Worm (Caenorhabditis elegans) whole organism, late embryonic: ENCODE results near the gene C48B4.12.

ENCODE experiments used
- C08G9.2 ChIP-seq: sonication (generic microtip); optimal IDR thresholded peaks from 2 replicates; lab custom pipeline; 2016; ENCODE audit warnings: mild to moderate bottlenecking, missing genetic modification characterization, moderate library complexity, missing compliant biosample characterization
- C38D4.7 ChIP-seq: fragments of 200-800 bp; sonication (Bioruptor generic); optimal IDR thresholded peaks from 2 replicates; lab custom pipeline; 2018; ENCODE audit warnings: mild to moderate bottlenecking, missing genetic modification characterization, moderate library complexity, missing compliant biosample characterization
- K02D7.2 ChIP-seq: sonication (generic microtip); optimal IDR thresholded peaks from 2 replicates; lab custom pipeline; 2017; ENCODE audit warnings: mild to moderate bottlenecking, missing genetic modification characterization, missing compliant biosample characterization
- Y22D7AL.16 ChIP-seq: sonication (generic microtip); optimal IDR thresholded peaks from 2 replicates; lab custom pipeline; 2016; ENCODE audit warnings: missing genetic modification characterization, missing compliant biosample characterization
- ahr-1 ChIP-seq: sonication (generic microtip); optimal IDR thresholded peaks from 2 replicates; lab custom pipeline; 2016; ENCODE audit warnings: missing genetic modification characterization, missing compliant biosample characterization
- ama-1 ChIP-seq: fragments of 150-350 bp; optimal IDR thresholded peaks from 2 replicates; lab custom pipeline; 2014
- ceh-14 ChIP-seq: sonication (generic microtip); optimal IDR thresholded peaks from 2 replicates; lab custom pipeline; 2016; ENCODE audit warnings: missing genotype, missing genetic modification characterization, missing compliant biosample characterization
- ceh-18 ChIP-seq: sonication (generic microtip); optimal IDR thresholded peaks from 2 replicates; lab custom pipeline; 2016; ENCODE audit warnings: missing genetic modification characterization, missing compliant biosample characterization
- ceh-19 ChIP-seq: fragments of 200-800 bp; sonication (Bioruptor generic); optimal IDR thresholded peaks from 2 replicates; lab custom pipeline; 2018; ENCODE audit warnings: mild to moderate bottlenecking, missing genetic modification characterization, missing compliant biosample characterization
- ceh-24 ChIP-seq: sonication (generic microtip); optimal IDR thresholded peaks from 2 replicates; lab custom pipeline; 2016; ENCODE audit warnings: mild to moderate bottlenecking, missing genetic modification characterization, missing compliant biosample characterization
- ceh-30 ChIP-seq: fragments of 150-350 bp; optimal IDR thresholded peaks from 2 replicates; lab custom pipeline; 2014; ENCODE audit warnings: missing biosample characterization, missing genetic modification characterization
- ceh-34 ChIP-seq: sonication (generic microtip); optimal IDR thresholded peaks from 2 replicates; lab custom pipeline; 2016; ENCODE audit warnings: mild to moderate bottlenecking, missing genetic modification characterization, missing compliant biosample characterization
- ceh-45 ChIP-seq: fragments of 200-800 bp; sonication (Bioruptor generic); IDR thresholded peaks from 2 replicates; pipeline ENCODE4 v1.3.6; 2022; ENCODE audit warnings: missing genetic modification reagents, missing genetic modification characterization, missing compliant biosample characterization
- ceh-6 ChIP-seq: fragments of 200-800 bp; sonication (Bioruptor generic); optimal IDR thresholded peaks from 2 replicates; lab custom pipeline; 2018; ENCODE audit warnings: mild to moderate bottlenecking, missing genetic modification characterization, missing compliant biosample characterization
- ceh-9 ChIP-seq: sonication (generic microtip); optimal IDR thresholded peaks from 2 replicates; lab custom pipeline; 2016; ENCODE audit warnings: mild to moderate bottlenecking, missing genetic modification characterization, inconsistent platforms, missing compliant biosample characterization
- dve-1 ChIP-seq: sonication (generic microtip); optimal IDR thresholded peaks from 2 replicates; lab custom pipeline; 2017; ENCODE audit warnings: antibody characterized with exemption, mild to moderate bottlenecking, missing genetic modification characterization, missing compliant biosample characterization
- elt-2 ChIP-seq: sonication (generic microtip); optimal IDR thresholded peaks from 2 replicates; lab custom pipeline; 2016; ENCODE audit warnings: missing genetic modification reagents, missing genetic modification characterization, missing compliant biosample characterization
- ets-4 ChIP-seq: sonication (generic microtip); optimal IDR thresholded peaks from 2 replicates; lab custom pipeline; 2016; ENCODE audit warnings: missing genetic modification characterization, missing compliant biosample characterization
- fax-1 ChIP-seq: sonication (generic microtip); optimal IDR thresholded peaks from 2 replicates; lab custom pipeline; 2016; ENCODE audit warnings: missing genotype, missing genetic modification characterization, missing compliant biosample characterization
- fkh-6 ChIP-seq: sonication (generic microtip); optimal IDR thresholded peaks from 2 replicates; lab custom pipeline; 2016; ENCODE audit warnings: missing genetic modification characterization, missing compliant biosample characterization
- gmeb-2 ChIP-seq: sonication (generic microtip); optimal IDR thresholded peaks from 2 replicates; lab custom pipeline; 2016; ENCODE audit warnings: missing genetic modification characterization, inconsistent platforms, missing compliant biosample characterization
- hlh-30 ChIP-seq: sonication (generic microtip); optimal IDR thresholded peaks from 2 replicates; lab custom pipeline; 2017; ENCODE audit warnings: antibody characterized with exemption, missing genetic modification characterization, missing compliant biosample characterization; ENCODE audit not compliant: insufficient read depth
- madf-2 ChIP-seq: sonication (generic microtip); optimal IDR thresholded peaks from 2 replicates; lab custom pipeline; 2017; ENCODE audit warnings: missing genetic modification characterization, missing compliant biosample characterization
- nhr-232 ChIP-seq: sonication (generic microtip); optimal IDR thresholded peaks from 2 replicates; lab custom pipeline; 2016; ENCODE audit warnings: missing genetic modification characterization, missing compliant biosample characterization
- npax-4 ChIP-seq: sonication (generic microtip); optimal IDR thresholded peaks from 2 replicates; lab custom pipeline; 2016; ENCODE audit warnings: missing genetic modification characterization, missing compliant biosample characterization
- pat-9 ChIP-seq: fragments of 200-800 bp; sonication (Bioruptor generic); optimal IDR thresholded peaks from 2 replicates; lab custom pipeline; 2018; ENCODE audit warnings: mild to moderate bottlenecking, missing genetic modification characterization, moderate library complexity, missing compliant biosample characterization
- pax-1 ChIP-seq: fragments of 150-350 bp; optimal IDR thresholded peaks from 2 replicates; lab custom pipeline; 2014; ENCODE audit warnings: missing biosample characterization, missing genetic modification characterization
- pha-4 ChIP-seq: fragments of 150-350 bp; optimal IDR thresholded peaks from 2 replicates; lab custom pipeline; 2018; ENCODE audit warnings: missing biosample characterization, missing genetic modification reagents, missing genetic modification characterization
- pqm-1 ChIP-seq: sonication (generic microtip); optimal IDR thresholded peaks from 2 replicates; lab custom pipeline; 2016; ENCODE audit warnings: missing genetic modification characterization, missing compliant biosample characterization
- pros-1 ChIP-seq: fragments of 150-350 bp; optimal IDR thresholded peaks from 2 replicates; lab custom pipeline; 2014; ENCODE audit warnings: missing biosample characterization, missing genetic modification reagents, missing genetic modification characterization
- ref-2 ChIP-seq: sonication (generic microtip); optimal IDR thresholded peaks from 2 replicates; lab custom pipeline; 2016; ENCODE audit warnings: missing genetic modification characterization, missing compliant biosample characterization
- sdc-2 ChIP-seq: sonication (generic microtip); optimal IDR thresholded peaks from 2 replicates; lab custom pipeline; 2016; ENCODE audit warnings: missing genotype, missing genetic modification characterization, missing compliant biosample characterization
- sox-2 ChIP-seq: fragments of 200-800 bp; sonication (Bioruptor generic); IDR thresholded peaks from 2 replicates; pipeline ENCODE4 v1.3.6; 2022; ENCODE audit warnings: missing genetic modification reagents, missing genetic modification characterization, missing compliant biosample characterization
- sox-4 ChIP-seq: sonication (generic microtip); optimal IDR thresholded peaks from 2 replicates; lab custom pipeline; 2017; ENCODE audit warnings: mild to moderate bottlenecking, missing genetic modification characterization, inconsistent platforms, missing compliant biosample characterization
- tbx-7 ChIP-seq: sonication (generic microtip); optimal IDR thresholded peaks from 2 replicates; lab custom pipeline; 2016; ENCODE audit warnings: missing genotype, missing genetic modification characterization, missing compliant biosample characterization
- ttx-3 ChIP-seq: sonication (generic microtip); optimal IDR thresholded peaks from 2 replicates; lab custom pipeline; 2016; ENCODE audit warnings: missing genetic modification reagents, missing genetic modification characterization, missing compliant biosample characterization
- unc-3 ChIP-seq, 2 experiments: fragments of 200-800 bp in 1 of 2; sonication (Bioruptor generic) in 1 of 2; sonication (generic microtip) in 1 of 2; conservative IDR thresholded peaks in 1 of 2; optimal IDR thresholded peaks in 1 of 2; 2 replicates each; pipeline versions ENCODE4 v1.3.6 to Lab custom; 2016 to 2022; ENCODE audit warnings: missing compliant biosample characterization in 2 of 2, missing genetic modification characterization in 2 of 2, missing genetic modification reagents in 1 of 2
- unc-42 ChIP-seq: sonication (generic microtip); optimal IDR thresholded peaks from 2 replicates; lab custom pipeline; 2016; ENCODE audit warnings: missing genotype, missing genetic modification characterization, missing compliant biosample characterization
- unc-55 ChIP-seq: sonication (generic microtip); optimal IDR thresholded peaks from 2 replicates; lab custom pipeline; 2017; ENCODE audit warnings: missing biosample characterization, missing genetic modification reagents, missing genetic modification characterization
- unc-86 ChIP-seq: sonication (generic microtip); optimal IDR thresholded peaks from 2 replicates; lab custom pipeline; 2016; ENCODE audit warnings: missing genetic modification characterization, missing compliant biosample characterization
- ztf-16 ChIP-seq: sonication (generic microtip); optimal IDR thresholded peaks from 2 replicates; lab custom pipeline; 2017; ENCODE audit warnings: missing genetic modification characterization, missing compliant biosample characterization

C48B4.12 gene

ce11 chrIII:9563235-9563634, 33.9 kb upstream of the C48B4.12 start, which contains the start of gene C48B4.9:
Gene C48B4.9 (minus strand): TSS chrIII:9563335.
- TF ChIP-seq fkh-6 (tag; lab: Kevin White, UChicago) (no peak), ceh-24 (tag; lab: Kevin White, UChicago) (no peak), pros-1 (tag; lab: Kevin White, UChicago) (no peak), fax-1 (tag; lab: Kevin White, UChicago) (no peak), ceh-19 (GFP tag; lab: Kevin White, UChicago) (no peak), pha-4 (tag; lab: Kevin White, UChicago) (no peak), K02D7.2 (tag; lab: Kevin White, UChicago) (no peak), unc-3 (GFP tag; conservative IDR thresholded peaks at IDR 0.05; lab: Robert Waterston, UW) (no peak), unc-3 (tag; optimal IDR thresholded peaks at IDR 0.05; lab: Kevin White, UChicago) (no peak)

ce11 chrIII:9564410-9564809, 32.7 kb upstream of the C48B4.12 start, which contains the start of gene C48B4.10:
Gene C48B4.10 (minus strand): TSS chrIII:9564510.
- TF ChIP-seq ahr-1 (tag; lab: Kevin White, UChicago) (no peak), C08G9.2 (tag; lab: Kevin White, UChicago) (no peak), unc-55 (GFP tag; lab: Kevin White, UChicago) (no peak), nhr-232 (tag; lab: Kevin White, UChicago) (no peak), pat-9 (tag; lab: Kevin White, UChicago) (no peak), pqm-1 (tag; lab: Kevin White, UChicago) (no peak), ceh-34 (tag; lab: Kevin White, UChicago) (no peak), ref-2 (tag; lab: Kevin White, UChicago) (no peak), ceh-6 (no peak), ceh-18 (tag; lab: Kevin White, UChicago) (no peak), Y22D7AL.16 (tag; lab: Kevin White, UChicago) (no peak), tbx-7 (tag; lab: Kevin White, UChicago) (no peak), elt-2 (tag; lab: Kevin White, UChicago) (no peak), gmeb-2 (tag; lab: Kevin White, UChicago) (no peak)

ce11 chrIII:9565973-9566372, 31.2 kb upstream of the C48B4.12 start, which contains the start of gene C48B4.11:
Gene C48B4.11 (minus strand): TSS chrIII:9566115.
- TF ChIP-seq pax-1 (tag; lab: Kevin White, UChicago) (no peak), unc-86 (no peak), unc-55 (GFP tag; lab: Kevin White, UChicago) (no peak), sox-2 (GFP tag; lab: Robert Waterston, UW) (no peak), ceh-45 (GFP tag; lab: Robert Waterston, UW) (no peak), C38D4.7 (GFP tag; lab: Kevin White, UChicago) (no peak), ceh-18 (tag; lab: Kevin White, UChicago) (no peak), dve-1 (no peak), ceh-30 (tag; lab: Kevin White, UChicago) (no peak), hlh-30 (tag; lab: Kevin White, UChicago) (no peak)

ce11 chrIII:9568451-9568850, 28.7 kb upstream of the C48B4.12 start, which contains the start of gene C48B4.13:
Gene C48B4.13 (plus strand): TSS chrIII:9568751.
- no peak for TF ChIP-seq sdc-2 (tag; lab: Kevin White, UChicago)
- no peak for TF ChIP-seq npax-4 (tag; lab: Kevin White, UChicago)
- no peak for TF ChIP-seq ceh-18 (tag; lab: Kevin White, UChicago)
- TF ChIP-seq ztf-16 (tag; lab: Kevin White, UChicago) = no peak
- no peak for TF ChIP-seq ama-1 (lab: Kevin White, UChicago)
- TF ChIP-seq ref-2 (tag; lab: Kevin White, UChicago) = no peak
- no peak for TF ChIP-seq ceh-9
- TF ChIP-seq pha-4 (tag; lab: Kevin White, UChicago) = no peak
- no peak for TF ChIP-seq sox-4 (tag; lab: Kevin White, UChicago)
- no peak for TF ChIP-seq ceh-14 (tag; lab: Kevin White, UChicago)
- no peak for TF ChIP-seq ttx-3 (tag; lab: Kevin White, UChicago)
- no peak for TF ChIP-seq elt-2 (tag; lab: Kevin White, UChicago)
- TF ChIP-seq ets-4 = no peak
- no peak for TF ChIP-seq Y22D7AL.16 (tag; lab: Kevin White, UChicago)
- no peak for TF ChIP-seq unc-86
- TF ChIP-seq ahr-1 (tag; lab: Kevin White, UChicago) = no peak
- no peak for TF ChIP-seq ceh-45 (GFP tag; lab: Robert Waterston, UW)
- no peak for TF ChIP-seq madf-2 (tag; lab: Kevin White, UChicago)
- TF ChIP-seq unc-42 (tag; lab: Kevin White, UChicago) = no peak
- TF ChIP-seq nhr-232 (tag; lab: Kevin White, UChicago) = no peak
